Fruit fly (Drosophila melanogaster): Measurements from ENCODE around the gene CG33270.

CG33270 gene

dm6 chr3L:11561946-11562760 lies 16.3 kb downstream of the CG33270 start, which contains the start of the genes CG7394 and Mob2 (continued):
- peak; percentile 92 for TF ChIP-seq CG12659 (GFP tag; optimal IDR thresholded peaks at IDR 0.05)
- peak; percentile 80 for TF ChIP-seq bowl (GFP tag; IDR thresholded peaks at IDR 0.05)
- TF ChIP-seq grau (tag; optimal IDR thresholded peaks at IDR 0.05), result peak; percentile 90
- TF ChIP-seq ATbp (GFP tag; optimal IDR thresholded peaks at IDR 0.05), result peak; percentile 74
- peak; percentile 96 for TF ChIP-seq Dbx (GFP tag; IDR thresholded peaks at IDR 0.05)
- TF ChIP-seq mam (GFP tag; optimal IDR thresholded peaks at IDR 0.05), result peak; percentile 89
- peak; percentile 83 for TF ChIP-seq dmrt99B (tag; optimal IDR thresholded peaks at IDR 0.05)
- TF ChIP-seq gfzf (GFP tag; optimal IDR thresholded peaks at IDR 0.05), result peak; percentile 42
- peak; percentile 65 for TF ChIP-seq gsb-n (tag; optimal IDR thresholded peaks at IDR 0.05)
- peak; percentile 59 for TF ChIP-seq Vsx1 (GFP tag; optimal IDR thresholded peaks at IDR 0.05)
- TF ChIP-seq CG17186 (GFP tag; optimal IDR thresholded peaks at IDR 0.05), result peak; percentile 97
- no peak; the same call in 1 of the 2 replicates for TF ChIP-seq dan (GFP tag; IDR thresholded peaks at IDR 0.05)
- peak; percentile 88 for TF ChIP-seq lbe (GFP tag; optimal IDR thresholded peaks at IDR 0.05)
- peak; percentile 91 for TF ChIP-seq dysf (GFP tag; IDR thresholded peaks at IDR 0.05)
- TF ChIP-seq Hr39 (optimal IDR thresholded peaks at IDR 0.05), result peak; percentile 94
- TF ChIP-seq caup (GFP tag; optimal IDR thresholded peaks at IDR 0.05; ENCODE audit: severe bottlenecking), result peak; percentile 83
- TF ChIP-seq Tbp (GFP tag; optimal IDR thresholded peaks at IDR 0.05), result no peak
- TF ChIP-seq CG13123 (GFP tag; optimal IDR thresholded peaks at IDR 0.05), result peak; percentile 88
- TF ChIP-seq NfI (GFP tag; optimal IDR thresholded peaks at IDR 0.05), result peak; percentile 83
- TF ChIP-seq sima (GFP tag; optimal IDR thresholded peaks at IDR 0.05), result peak; percentile 42
- no peak for TF ChIP-seq aop (GFP tag; IDR thresholded peaks at IDR 0.05)
- peak; percentile 81 for TF ChIP-seq CG34422 (GFP tag; IDR thresholded peaks at IDR 0.05)
- TF ChIP-seq pan (optimal IDR thresholded peaks at IDR 0.05), result no peak
- peak; percentile 56 to 91 for TF ChIP-seq pan (GFP tag; optimal IDR thresholded peaks at IDR 0.05 in 1 of 2, IDR thresholded peaks at IDR 0.05 in 1 of 2)
- TF ChIP-seq ind (GFP tag; optimal IDR thresholded peaks at IDR 0.05), result peak; percentile 90
- TF ChIP-seq CG7786 (GFP tag; optimal IDR thresholded peaks at IDR 0.05), result peak; percentile 84
- TF ChIP-seq CG3726 (GFP tag; IDR thresholded peaks at IDR 0.05), result peak; percentile 81
- TF ChIP-seq CG8765 (GFP tag; IDR thresholded peaks at IDR 0.05), result peak; percentile 70
- peak; percentile 46 for TF ChIP-seq fd64A (GFP tag; optimal IDR thresholded peaks at IDR 0.05)
- TF ChIP-seq nau (GFP tag; optimal IDR thresholded peaks at IDR 0.05), result peak; percentile 63
- no peak for TF ChIP-seq CkIIα-i1 (GFP tag; IDR thresholded peaks at IDR 0.05)
- peak; percentile 86 for TF ChIP-seq Ets97D (GFP tag; optimal IDR thresholded peaks at IDR 0.05)
- TF ChIP-seq Mrtf (GFP tag; IDR thresholded peaks at IDR 0.05), result peak; percentile 78
- peak; percentile 41 for TF ChIP-seq ERR (GFP tag; optimal IDR thresholded peaks at IDR 0.05)
- TF ChIP-seq Sry-δ (GFP tag; optimal IDR thresholded peaks at IDR 0.05), result peak; percentile 84
- peak; percentile 83 for TF ChIP-seq CG6175 (GFP tag; IDR thresholded peaks at IDR 0.05)
- peak; percentile 87 for TF ChIP-seq tio (GFP tag; optimal IDR thresholded peaks at IDR 0.05)
- peak; percentile 76 for TF ChIP-seq Nf-YC (tag; optimal IDR thresholded peaks at IDR 0.05)
- TF ChIP-seq CG32767 (GFP tag; IDR thresholded peaks at IDR 0.05), result peak; percentile 79; the same call in 1 of the 2 replicates
- TF ChIP-seq CG18262 (tag; optimal IDR thresholded peaks at IDR 0.05), result peak; percentile 86
- TF ChIP-seq CG10654 (GFP tag; optimal IDR thresholded peaks at IDR 0.05), result peak; percentile 90
- TF ChIP-seq grn (GFP tag; optimal IDR thresholded peaks at IDR 0.05), result peak; percentile 61
- peak; percentile 90 for TF ChIP-seq CG6689 (GFP tag; IDR thresholded peaks at IDR 0.05)
- peak; percentile 92 for TF ChIP-seq H2.0 (GFP tag; IDR thresholded peaks at IDR 0.05)
- TF ChIP-seq fd102C (GFP tag; optimal IDR thresholded peaks at IDR 0.05), result no peak
- TF ChIP-seq CG6254 (GFP tag; optimal IDR thresholded peaks at IDR 0.05), result peak; percentile 62
- peak; percentile 78 for TF ChIP-seq cwo (GFP tag; optimal IDR thresholded peaks at IDR 0.05)
- TF ChIP-seq hkb (optimal IDR thresholded peaks at IDR 0.05), result no peak
- TF ChIP-seq hkb (GFP tag; IDR thresholded peaks at IDR 0.05), result peak; percentile 91
- peak; percentile 87 for TF ChIP-seq CG34224 (GFP tag; IDR thresholded peaks at IDR 0.05; ENCODE audit: partially characterized antibody)

Data from whole organism, embryonic.